Worm (Caenorhabditis elegans): ENCODE measurements around the gene ptpn-22.

Gene ptpn-22

DNA sequence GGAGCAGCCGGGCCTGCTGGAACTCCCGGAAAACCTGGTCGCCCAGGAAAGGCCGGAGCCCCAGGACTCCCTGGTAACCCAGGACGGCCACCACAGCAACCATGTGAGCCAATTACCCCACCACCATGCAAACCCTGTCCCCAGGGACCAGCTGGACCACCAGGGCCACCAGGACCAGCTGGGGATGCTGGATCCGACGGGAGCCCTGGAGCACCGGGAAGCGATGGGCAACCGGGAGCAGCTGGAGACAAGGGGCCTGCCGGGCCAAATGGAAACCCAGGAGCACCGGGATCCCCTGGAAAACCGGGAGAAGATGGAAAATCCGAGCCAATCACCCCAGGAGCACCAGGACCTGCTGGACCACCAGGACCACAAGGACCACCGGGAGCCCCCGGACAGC, 29.0 kb upstream of the ptpn-22 start (continued):
- TF ChIP-seq php-3 (GFP tag; IDR thresholded peaks at IDR 0.05): no peak
- no peak for TF ChIP-seq ceh-62 (tag; optimal IDR thresholded peaks at IDR 0.05)
- no peak for TF ChIP-seq tag-97 (GFP tag; IDR thresholded peaks at IDR 0.05)
- TF ChIP-seq ceh-20 (GFP tag; IDR thresholded peaks at IDR 0.05): no peak
- no peak for TF ChIP-seq daf-19 (GFP tag; conservative IDR thresholded peaks at IDR 0.05)
- TF ChIP-seq lsy-2 (tag; optimal IDR thresholded peaks at IDR 0.05): no peak
- no peak for TF ChIP-seq aly-2 (tag; optimal IDR thresholded peaks at IDR 0.05)
- no peak for TF ChIP-seq snpc-4 (tag; optimal IDR thresholded peaks at IDR 0.05)
- no peak for TF ChIP-seq nhr-41 (GFP tag; IDR thresholded peaks at IDR 0.05)
- TF ChIP-seq nhr-111 (GFP tag; optimal IDR thresholded peaks at IDR 0.05): no peak
- no peak for TF ChIP-seq Y48G9A.11 (GFP tag; IDR thresholded peaks at IDR 0.05)
- TF ChIP-seq lir-3 (tag; optimal IDR thresholded peaks at IDR 0.05): no peak
- peak; percentile 50; the same call in 1 of the 2 replicates for TF ChIP-seq egl-43 (GFP tag; IDR thresholded peaks at IDR 0.05)
- peak; percentile 19 for TF ChIP-seq aha-1 (tag)
- no peak for TF ChIP-seq F49E8.2 (tag; optimal IDR thresholded peaks at IDR 0.05; ENCODE audit: borderline replicate concordance)
- TF ChIP-seq mxl-3 (GFP tag; optimal IDR thresholded peaks at IDR 0.05): no peak
- no peak for TF ChIP-seq lin-1 (GFP tag; IDR thresholded peaks at IDR 0.05)
- TF ChIP-seq attf-4 (tag; optimal IDR thresholded peaks at IDR 0.05): no peak
- no peak for TF ChIP-seq mxl-2 (GFP tag; conservative IDR thresholded peaks at IDR 0.05)
- TF ChIP-seq lin-15B (tag; optimal IDR thresholded peaks at IDR 0.05): no peak
- no peak for TF ChIP-seq nhr-48 (tag; optimal IDR thresholded peaks at IDR 0.05)
- TF ChIP-seq hif-1 (tag; optimal IDR thresholded peaks at IDR 0.05): no peak
- no peak for TF ChIP-seq nhr-42 (GFP tag; IDR thresholded peaks at IDR 0.05)
- TF ChIP-seq cey-2 (tag; optimal IDR thresholded peaks at IDR 0.05; ENCODE audit: borderline replicate concordance, insufficient read depth): no peak

DNA sequence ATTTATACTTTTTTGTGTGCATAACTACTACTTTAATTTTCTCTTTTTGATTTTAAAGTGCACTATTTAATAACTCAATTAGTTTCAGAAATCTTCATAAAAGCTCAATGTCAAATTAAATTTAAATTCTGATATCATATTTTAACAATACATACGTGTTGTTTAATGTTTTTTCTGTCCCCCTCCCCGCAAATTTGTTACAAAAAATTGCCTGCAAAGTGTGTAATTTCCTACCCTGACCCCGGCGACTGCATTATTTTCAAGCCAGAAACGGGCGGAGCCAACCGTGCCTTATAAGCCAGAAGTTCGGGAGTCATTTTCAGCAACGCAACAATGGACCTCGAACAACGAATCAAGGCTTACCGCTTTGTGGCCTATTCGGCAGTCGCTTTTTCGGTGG, 28.2 kb upstream of the ptpn-22 start, which contains the start of gene col-108:
TSS of gene col-108 (plus strand) at position 301 of the 400 bp plus-strand sequence.
- TF ChIP-seq lin-1 (GFP tag; IDR thresholded peaks at IDR 0.05): no peak
- no peak for TF ChIP-seq lsy-2 (tag; optimal IDR thresholded peaks at IDR 0.05)
- TF ChIP-seq unc-130 (GFP tag; optimal IDR thresholded peaks at IDR 0.05): no peak
- no peak for TF ChIP-seq snpc-4 (tag; optimal IDR thresholded peaks at IDR 0.05)
- no peak for TF ChIP-seq aly-2 (tag; optimal IDR thresholded peaks at IDR 0.05)
- no peak for TF ChIP-seq mes-2 (tag; optimal IDR thresholded peaks at IDR 0.05; ENCODE audit: poor library complexity, severe bottlenecking)
- no peak for TF ChIP-seq ZK546.5 (tag; optimal IDR thresholded peaks at IDR 0.05)
- no peak for TF ChIP-seq F10B5.3 (tag; optimal IDR thresholded peaks at IDR 0.05)
- TF ChIP-seq rbr-2 (tag; optimal IDR thresholded peaks at IDR 0.05): no peak
- no peak for TF ChIP-seq tag-97 (GFP tag; IDR thresholded peaks at IDR 0.05)
- no peak for TF ChIP-seq attf-4 (tag; optimal IDR thresholded peaks at IDR 0.05)
- TF ChIP-seq F44E2.7 (GFP tag; IDR thresholded peaks at IDR 0.05): no peak
- no peak for TF ChIP-seq dmd-9 (GFP tag; IDR thresholded peaks at IDR 0.05)
- TF ChIP-seq F26F4.8 (GFP tag; conservative IDR thresholded peaks at IDR 0.05): no peak
- no peak for TF ChIP-seq nhr-10 (tag; optimal IDR thresholded peaks at IDR 0.05)
- no peak for TF ChIP-seq set-16 (GFP tag; IDR thresholded peaks at IDR 0.05)

DNA sequence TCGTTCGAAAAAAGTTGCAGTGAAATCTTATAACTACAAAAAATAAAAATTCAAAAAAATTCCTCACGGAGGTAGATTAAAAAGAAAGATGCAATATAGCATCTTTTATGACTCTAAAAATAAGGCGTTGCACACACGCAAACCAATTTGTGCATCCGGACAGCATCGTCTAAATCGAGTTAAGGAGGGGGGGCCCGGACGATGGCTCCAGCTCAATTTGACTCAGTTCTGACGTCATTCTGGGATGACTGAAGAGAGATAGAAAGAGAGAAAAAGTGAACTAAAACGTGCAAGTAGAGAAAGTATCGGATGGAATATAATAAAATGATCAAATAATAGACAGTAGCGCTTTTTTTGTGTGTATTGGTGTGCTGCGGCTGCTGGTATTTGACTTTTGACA, 25.9 kb upstream of the ptpn-22 start:
- peak; percentile 93 for TF ChIP-seq ces-1 (GFP tag; optimal IDR thresholded peaks at IDR 0.05)
- peak in 1 of 2 experiments; percentile 58 for TF ChIP-seq lsy-2 (tag; optimal IDR thresholded peaks at IDR 0.05)
- no peak for TF ChIP-seq madf-5 (GFP tag; IDR thresholded peaks at IDR 0.05)
- TF ChIP-seq aha-1 (tag): peak; percentile 89
- peak in 1 of 2 experiments; percentile 38 for TF ChIP-seq hif-1 (tag; optimal IDR thresholded peaks at IDR 0.05)
- TF ChIP-seq F10B5.3 (tag; optimal IDR thresholded peaks at IDR 0.05): no peak
- TF ChIP-seq ctbp-1 (GFP tag; IDR thresholded peaks at IDR 0.05): peak; percentile 76
- peak; percentile 8 for TF ChIP-seq mep-1 (tag; optimal IDR thresholded peaks at IDR 0.05)
- TF ChIP-seq mdl-1 (tag; optimal IDR thresholded peaks at IDR 0.05): peak in 1 of 2 experiments; percentile 27
- TF ChIP-seq fkh-10 (GFP tag; optimal IDR thresholded peaks at IDR 0.05): peak; percentile 53
- peak; percentile 10 for TF ChIP-seq rbr-2 (tag; optimal IDR thresholded peaks at IDR 0.05)
- no peak for TF ChIP-seq nhr-48 (tag; optimal IDR thresholded peaks at IDR 0.05)
- TF ChIP-seq dmd-6 (GFP tag; IDR thresholded peaks at IDR 0.05): 0 out of 2 replicates have a peak, but pooled peaks have one; percentile 17
